Fruit fly (Drosophila melanogaster) whole organism, embryonic: ENCODE results near the gene CG13699.

Experiments
- CG12942 ChIP-seq: fragments of 200-800 bp; sonication (Bioruptor generic); optimal IDR thresholded peaks from 3 replicates; lab custom pipeline; 2016; ENCODE audit warnings: missing biosample characterization, missing genetic modification characterization
- CG14667 ChIP-seq: fragments of 200-800 bp; sonication (Bioruptor generic); IDR thresholded peaks from 2 replicates; pipeline ENCODE4 v1.3.6; 2022; ENCODE audit warnings: missing biosample characterization, missing genetic modification characterization
- CG15479 ChIP-seq: fragments of 200-800 bp; sonication (Bioruptor generic); optimal IDR thresholded peaks from 3 replicates; lab custom pipeline; 2019; ENCODE audit warnings: missing biosample characterization, mild to moderate bottlenecking, missing genetic modification characterization, moderate library complexity
- CG1602 ChIP-seq: fragments of 200-800 bp; sonication (Bioruptor generic); optimal IDR thresholded peaks from 3 replicates; lab custom pipeline; 2016; ENCODE audit warnings: missing biosample characterization, missing genetic modification characterization
- CG17186 ChIP-seq: fragments of 200-800 bp; sonication (Bioruptor generic); optimal IDR thresholded peaks from 3 replicates; lab custom pipeline; 2017; ENCODE audit warnings: missing biosample characterization, missing genetic modification reagents, missing genetic modification characterization
- CG17802 ChIP-seq: fragments of 200-800 bp; sonication (Bioruptor generic); optimal IDR thresholded peaks from 2 replicates; lab custom pipeline; 2018; ENCODE audit warnings: missing biosample characterization, mild to moderate bottlenecking, missing genetic modification characterization, moderate library complexity
- CG18599 ChIP-seq: fragments of 200-800 bp; sonication (Bioruptor generic); optimal IDR thresholded peaks from 3 replicates; lab custom pipeline; 2017; ENCODE audit warnings: missing biosample characterization, missing genetic modification characterization, mild to moderate bottlenecking, moderate library complexity, missing genetic modification reagents
- CG2120 ChIP-seq: fragments of 200-800 bp; sonication (Bioruptor generic); optimal IDR thresholded peaks from 3 replicates; lab custom pipeline; 2016; ENCODE audit warnings: missing biosample characterization, missing genetic modification characterization
- CG2875 ChIP-seq: fragments of 200-800 bp; sonication (Bioruptor generic); optimal IDR thresholded peaks from 2 replicates; lab custom pipeline; 2017; ENCODE audit warnings: missing biosample characterization, mild to moderate bottlenecking, missing genetic modification characterization, missing genetic modification reagents
- CG2889 ChIP-seq: fragments of 200-800 bp; sonication (Bioruptor generic); IDR thresholded peaks from 3 replicates; pipeline ENCODE4 v1.3.6; 2022; ENCODE audit warnings: missing biosample characterization, missing genetic modification characterization
- CG3726 ChIP-seq: fragments of 200-800 bp; sonication (Bioruptor generic); IDR thresholded peaks from 3 replicates; pipeline ENCODE4, ENCODE4 v1.3.6; 2022; ENCODE audit warnings: missing biosample characterization, missing genetic modification characterization
- CG3995 ChIP-seq: fragments of 200-800 bp; sonication (Bioruptor generic); optimal IDR thresholded peaks from 3 replicates; lab custom pipeline; 2016; ENCODE audit warnings: missing biosample characterization, missing genetic modification characterization
- CG4360 ChIP-seq: fragments of 200-800 bp; sonication (Bioruptor generic); IDR thresholded peaks from 2 replicates; pipeline ENCODE4 v1.3.6; 2022; ENCODE audit warnings: missing biosample characterization, missing genetic modification characterization
- CG6654 ChIP-seq: fragments of 200-800 bp; sonication (Bioruptor generic); optimal IDR thresholded peaks from 2 replicates; lab custom pipeline; 2017; ENCODE audit warnings: missing biosample characterization, mild to moderate bottlenecking, missing genetic modification characterization
- CG6689 ChIP-seq: fragments of 200-800 bp; sonication (Bioruptor generic); IDR thresholded peaks from 2 replicates; pipeline ENCODE4 v1.3.6; 2022; ENCODE audit warnings: missing biosample characterization, missing genetic modification characterization
- CG7839 ChIP-seq: fragments of 200-800 bp; sonication (Bioruptor generic); optimal IDR thresholded peaks from 3 replicates; lab custom pipeline; 2018; ENCODE audit warnings: missing biosample characterization, mild to moderate bottlenecking, missing genetic modification characterization, moderate library complexity
- CG9817 ChIP-seq: fragments of 200-800 bp; sonication (Bioruptor generic); optimal IDR thresholded peaks from 2 replicates; lab custom pipeline; 2018; ENCODE audit warnings: missing biosample characterization, mild to moderate bottlenecking, missing genetic modification characterization, moderate library complexity
- Fer2 ChIP-seq: fragments of 200-800 bp; sonication (Bioruptor generic); optimal IDR thresholded peaks from 2 replicates; lab custom pipeline; 2018; ENCODE audit warnings: missing biosample characterization, mild to moderate bottlenecking, missing genetic modification characterization, moderate library complexity
- Gsc ChIP-seq: fragments of 200-800 bp; sonication (Bioruptor generic); IDR thresholded peaks from 2 replicates; pipeline ENCODE4 v1.3.6; 2022; ENCODE audit warnings: missing biosample characterization, missing genetic modification characterization
- Hey ChIP-seq: fragments of 200-800 bp; sonication (Bioruptor generic); optimal IDR thresholded peaks from 3 replicates; lab custom pipeline; 2018; ENCODE audit warnings: missing biosample characterization, mild to moderate bottlenecking, missing genetic modification characterization
- Hsf ChIP-seq: fragments of 200-800 bp; sonication (Bioruptor generic); optimal IDR thresholded peaks from 3 replicates; lab custom pipeline; 2016; ENCODE audit warnings: missing biosample characterization, missing genetic modification characterization
- Kr ChIP-seq: fragments of 200-800 bp; sonication (Bioruptor generic); optimal IDR thresholded peaks from 2 replicates; lab custom pipeline; 2017; ENCODE audit warnings: missing biosample characterization, mild to moderate bottlenecking, missing genetic modification characterization
- MESR4 ChIP-seq: fragments of 200-800 bp; sonication (Bioruptor generic); optimal IDR thresholded peaks from 2 replicates; lab custom pipeline; 2018; ENCODE audit warnings: missing biosample characterization, mild to moderate bottlenecking, missing genetic modification characterization, moderate library complexity
- Med ChIP-seq: fragments of 200-800 bp; sonication (Bioruptor generic); peaks from one replicate; lab custom pipeline; 2016; ENCODE audit warnings: missing biosample characterization, missing genetic modification characterization, mild to moderate bottlenecking, inconsistent platforms, moderate library complexity
- Oaz ChIP-seq: fragments of 200-800 bp; sonication (Bioruptor generic); IDR thresholded peaks from 2 replicates; pipeline ENCODE4 v1.3.6; 2022; ENCODE audit warnings: missing biosample characterization, missing genetic modification characterization
- Sry-δ ChIP-seq: fragments of 200-800 bp; sonication (Bioruptor generic); optimal IDR thresholded peaks from 2 replicates; lab custom pipeline; 2016; ENCODE audit warnings: missing biosample characterization, missing genetic modification characterization
- Tbp ChIP-seq: fragments of >200 bp; optimal IDR thresholded peaks from 2 replicates; lab custom pipeline; 2018; ENCODE audit warnings: missing biosample characterization, missing genetic modification characterization
- Usf ChIP-seq: fragments of 200-800 bp; sonication (Bioruptor generic); optimal IDR thresholded peaks from 2 replicates; lab custom pipeline; 2017; ENCODE audit warnings: missing genotype, missing biosample characterization, missing genetic modification characterization
- Xbp1 ChIP-seq: fragments of 200-800 bp; sonication (Bioruptor generic); optimal IDR thresholded peaks from 3 replicates; lab custom pipeline; 2016; ENCODE audit warnings: missing biosample characterization, mild to moderate bottlenecking, missing genetic modification characterization
- abd-A ChIP-seq: fragments of 200-800 bp; sonication (Bioruptor generic); optimal IDR thresholded peaks from 3 replicates; lab custom pipeline; 2019; ENCODE audit warnings: missing biosample characterization, mild to moderate bottlenecking, missing genetic modification characterization, moderate library complexity
- ara ChIP-seq: fragments of 200-800 bp; sonication (Bioruptor generic); IDR thresholded peaks from 2 replicates; pipeline ENCODE4 v1.3.6; 2022; ENCODE audit warnings: missing biosample characterization, missing genetic modification characterization
- ash1 ChIP-seq: fragments of 200-800 bp; sonication (Bioruptor generic); optimal IDR thresholded peaks from 2 replicates; lab custom pipeline; 2018; ENCODE audit warnings: missing biosample characterization, mild to moderate bottlenecking, missing genetic modification characterization
- chn ChIP-seq: fragments of 200-800 bp; sonication (Bioruptor generic); optimal IDR thresholded peaks from 2 replicates; lab custom pipeline; 2016; ENCODE audit warnings: missing biosample characterization, missing genetic modification characterization
- corto ChIP-seq: fragments of 200-800 bp; sonication (Bioruptor generic); optimal IDR thresholded peaks from 2 replicates; lab custom pipeline; 2016; ENCODE audit warnings: missing biosample characterization, mild to moderate bottlenecking, missing genetic modification characterization, moderate library complexity
- ewg ChIP-seq: fragments of 200-800 bp; sonication (Bioruptor generic); optimal IDR thresholded peaks from 3 replicates; lab custom pipeline; 2017; ENCODE audit warnings: mild to moderate bottlenecking, missing biosample characterization, missing genetic modification reagents, missing genetic modification characterization
- fd102C ChIP-seq: fragments of 200-800 bp; sonication (Bioruptor generic); optimal IDR thresholded peaks from 2 replicates; lab custom pipeline; 2018; ENCODE audit warnings: missing biosample characterization, mild to moderate bottlenecking, missing genetic modification characterization, moderate library complexity
- fd3F ChIP-seq: fragments of 200-800 bp; sonication (Bioruptor generic); optimal IDR thresholded peaks from 2 replicates; lab custom pipeline; 2018; ENCODE audit warnings: missing biosample characterization, mild to moderate bottlenecking, missing genetic modification characterization, moderate library complexity
- ftz-f1 ChIP-seq: fragments of 200-800 bp; sonication (Bioruptor generic); optimal IDR thresholded peaks from 2 replicates; lab custom pipeline; 2016; ENCODE audit warnings: missing biosample characterization, missing genetic modification characterization
- gcm2 ChIP-seq: fragments of 200-800 bp; sonication (Bioruptor generic); optimal IDR thresholded peaks from 2 replicates; lab custom pipeline; 2016; ENCODE audit warnings: missing biosample characterization, missing genetic modification characterization
- grau ChIP-seq: fragments of 200-800 bp; optimal IDR thresholded peaks from 3 replicates; lab custom pipeline; 2019; ENCODE audit warnings: missing biosample characterization, mild to moderate bottlenecking, missing genetic modification characterization, moderate library complexity
- gt ChIP-seq: fragments of 200-800 bp; sonication (Bioruptor generic); IDR thresholded peaks from 2 replicates; pipeline ENCODE4 v1.3.6; 2022; ENCODE audit warnings: missing biosample characterization, missing genetic modification characterization
- lov ChIP-seq, 2 experiments: fragments of 200-800 bp in 1 of 2; fragments of >200 bp in 1 of 2; sonication (Bioruptor generic) in 1 of 2; IDR thresholded peaks in 1 of 2; optimal IDR thresholded peaks in 1 of 2; 2 replicates in 1 of 2; 3 replicates in 1 of 2; pipeline versions ENCODE4 v1.3.6 to Lab custom; 2017 to 2022; ENCODE audit warnings: missing biosample characterization in 1 of 2, missing genetic modification characterization in 1 of 2
- mld ChIP-seq: fragments of 200-800 bp; sonication (Bioruptor generic); IDR thresholded peaks from 3 replicates; pipeline ENCODE4 v1.3.6; 2022; ENCODE audit warnings: missing biosample characterization, missing genetic modification characterization; ENCODE audit not compliant: partially characterized antibody
- salm ChIP-seq: fragments of 200-800 bp; sonication (Bioruptor generic); optimal IDR thresholded peaks from 2 replicates; lab custom pipeline; 2018; ENCODE audit warnings: missing biosample characterization, mild to moderate bottlenecking, missing genetic modification characterization
- seq ChIP-seq: fragments of 200-800 bp; sonication (Bioruptor generic); IDR thresholded peaks from 2 replicates; pipeline ENCODE4 v1.3.6; 2022; ENCODE audit warnings: missing biosample characterization, missing genetic modification characterization
- sr ChIP-seq: fragments of 200-800 bp; sonication (Bioruptor generic); IDR thresholded peaks from 3 replicates; pipeline ENCODE4 v1.3.6; 2022; ENCODE audit warnings: missing biosample characterization, missing genetic modification characterization
- stc ChIP-seq: fragments of 200-800 bp; sonication (Bioruptor generic); IDR thresholded peaks from 2 replicates; pipeline ENCODE4 v1.3.6; 2022; ENCODE audit warnings: missing biosample characterization, missing genetic modification characterization
- tx ChIP-seq: fragments of 200-800 bp; sonication (Bioruptor generic); optimal IDR thresholded peaks from 2 replicates; lab custom pipeline; 2016; ENCODE audit warnings: missing biosample characterization, missing genetic modification characterization
- wek ChIP-seq: fragments of 200-800 bp; sonication (Bioruptor generic); optimal IDR thresholded peaks from 3 replicates; lab custom pipeline; 2018; ENCODE audit warnings: missing biosample characterization, mild to moderate bottlenecking, missing genetic modification characterization, moderate library complexity
- yki ChIP-seq: fragments of >200 bp; optimal IDR thresholded peaks from 3 replicates; lab custom pipeline; 2018

CG13699 gene

DNA sequence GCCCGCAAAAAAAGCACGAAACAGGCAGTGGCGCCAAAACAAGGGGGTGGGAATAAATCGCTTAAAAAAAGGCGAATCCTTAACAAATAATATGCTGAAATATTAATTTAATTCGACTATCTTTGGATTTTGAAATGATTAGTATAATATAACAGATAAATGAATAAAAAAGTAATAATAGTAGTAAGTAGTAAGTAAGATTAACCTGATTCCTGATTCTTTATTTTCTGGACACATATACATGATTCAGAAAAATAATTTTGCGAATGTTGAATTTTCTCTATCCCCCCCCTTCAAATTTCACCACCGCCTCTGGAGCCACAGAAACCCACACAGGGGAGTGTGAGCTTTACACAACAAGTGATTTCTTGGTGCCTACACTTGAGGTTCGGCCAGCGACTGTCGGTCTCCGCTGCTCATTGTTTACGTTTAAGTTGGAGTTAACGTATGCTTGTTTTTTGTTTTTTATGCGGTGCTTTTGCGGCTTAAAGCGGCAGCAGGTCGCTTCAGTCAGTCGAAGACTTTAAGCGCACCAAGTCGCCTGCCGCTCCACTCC, 13.8 kb downstream of the CG13699 start, which contains the start of gene CG7330 (continued):
- TF ChIP-seq Tbp (GFP tag; lab: Kevin White, UChicago): no peak
- peak; percentile 71 for TF ChIP-seq CG3995 (GFP tag; lab: Kevin White, UChicago)
- TF ChIP-seq Xbp1: peak; percentile 91
- no peak for TF ChIP-seq yki (lab: Kevin White, UChicago)
- peak; percentile 94 for TF ChIP-seq CG18599
- TF ChIP-seq CG17802 (tag; lab: Kevin White, UChicago): peak; percentile 19
- peak; percentile 90 for TF ChIP-seq CG9817
- TF ChIP-seq CG17186 (GFP tag; lab: Kevin White, UChicago): peak; percentile 39
- peak; percentile 95 for TF ChIP-seq grau (tag; lab: Kevin White, UChicago)
- TF ChIP-seq ara (GFP tag; lab: Robert Waterston, UW): peak; percentile 60; the same call in 1 of the 2 replicates
- no peak for TF ChIP-seq ftz-f1 (GFP tag; lab: Kevin White, UChicago)
- TF ChIP-seq CG2889 (GFP tag; lab: Robert Waterston, UW): peak; percentile 76; the same call in 2 of the 3 replicates
- TF ChIP-seq CG3726 (GFP tag; lab: Robert Waterston, UW): peak; percentile 71; the same call in 2 of the 3 replicates
- TF ChIP-seq CG12942: peak; percentile 90
- TF ChIP-seq wek (GFP tag; lab: Kevin White, UChicago): no peak
- peak; percentile 85 for TF ChIP-seq Usf (GFP tag; lab: Kevin White, UChicago)
- TF ChIP-seq mld (GFP tag; lab: Robert Waterston, UW): no peak
- peak; percentile 63 for TF ChIP-seq CG6654 (GFP tag; lab: Kevin White, UChicago)
- TF ChIP-seq stc (GFP tag; lab: Robert Waterston, UW): peak; percentile 93
- TF ChIP-seq CG1602 (GFP tag; lab: Kevin White, UChicago): peak; percentile 81
- no peak for TF ChIP-seq lov (optimal IDR thresholded peaks at IDR 0.05; lab: Kevin White, UChicago)
- TF ChIP-seq lov (GFP tag; IDR thresholded peaks at IDR 0.05; lab: Robert Waterston, UW): no peak
- TF ChIP-seq MESR4 (GFP tag; lab: Kevin White, UChicago): no peak
- peak; percentile 93 for TF ChIP-seq salm (tag; lab: Kevin White, UChicago)
- no peak for TF ChIP-seq ash1 (GFP tag; lab: Kevin White, UChicago)
- TF ChIP-seq CG2120: peak; percentile 82
- 0 out of 3 replicates have a peak, but pooled peaks have one; percentile 25 for TF ChIP-seq sr (GFP tag; lab: Robert Waterston, UW)
- TF ChIP-seq CG14667: peak; percentile 80
- TF ChIP-seq Sry-δ: peak; percentile 3
- TF ChIP-seq chn: peak; percentile 29
- TF ChIP-seq Oaz (GFP tag; lab: Robert Waterston, UW): peak; percentile 80
- peak; percentile 87 for TF ChIP-seq CG2875
- TF ChIP-seq CG6689 (GFP tag; lab: Robert Waterston, UW): peak; percentile 92
- TF ChIP-seq CG4360 (GFP tag; lab: Robert Waterston, UW): peak; percentile 31; the same call in 1 of the 2 replicates
- TF ChIP-seq CG15479 (GFP tag; lab: Kevin White, UChicago): no peak
- peak; percentile 84 for TF ChIP-seq Fer2 (tag; lab: Kevin White, UChicago)
- peak; percentile 89 for TF ChIP-seq Med (GFP tag; lab: Kevin White, UChicago)
- TF ChIP-seq fd3F (GFP tag; lab: Kevin White, UChicago): peak; percentile 93
- no peak for TF ChIP-seq fd102C (GFP tag; lab: Kevin White, UChicago)
- TF ChIP-seq Hey (tag; lab: Kevin White, UChicago): peak; percentile 30
- TF ChIP-seq gcm2 (GFP tag; lab: Kevin White, UChicago): peak; percentile 29
- TF ChIP-seq corto (GFP tag; lab: Kevin White, UChicago): peak; percentile 20
- TF ChIP-seq gt (GFP tag; lab: Robert Waterston, UW): peak; percentile 42; the same call in 1 of the 2 replicates
- peak; percentile 88 for TF ChIP-seq seq (GFP tag; lab: Robert Waterston, UW)
- peak; percentile 77 for TF ChIP-seq Hsf (GFP tag; lab: Kevin White, UChicago)
- no peak; the same call in 1 of the 2 replicates for TF ChIP-seq Gsc (GFP tag; lab: Robert Waterston, UW)
- TF ChIP-seq ewg (GFP tag; lab: Kevin White, UChicago): peak; percentile 88
- no peak for TF ChIP-seq tx
- no peak for TF ChIP-seq abd-A
- TF ChIP-seq CG7839 (tag; lab: Kevin White, UChicago): peak; percentile 96
- TF ChIP-seq Kr: no peak
